Worm (Caenorhabditis elegans) whole organism, L4 larva: ENCODE measurements around the gene morc-1.

ENCODE experiments used
- D1046.2 ChIP-seq: fragments of 200-800 bp; sonication (Bioruptor generic); IDR thresholded peaks from 2 replicates; pipeline ENCODE4 v1.3.6; 2022; ENCODE audit warnings: missing genetic modification characterization, missing compliant biosample characterization
- F10B5.3 ChIP-seq: sonication (generic microtip); optimal IDR thresholded peaks from 2 replicates; lab custom pipeline; 2016; ENCODE audit warnings: mild to moderate bottlenecking, missing genetic modification characterization, missing compliant biosample characterization
- F26F4.8 ChIP-seq: fragments of 200-800 bp; sonication (Bioruptor generic); conservative IDR thresholded peaks from 2 replicates; pipeline ENCODE4 v1.3.6; 2022; ENCODE audit warnings: missing genetic modification characterization, missing compliant biosample characterization
- F37D6.2 ChIP-seq: sonication (generic microtip); optimal IDR thresholded peaks from 2 replicates; lab custom pipeline; 2016; ENCODE audit warnings: mild to moderate bottlenecking, missing genetic modification characterization, missing compliant biosample characterization
- F44E2.7 ChIP-seq: fragments of 200-800 bp; sonication (Bioruptor generic); IDR thresholded peaks from 2 replicates; pipeline ENCODE4 v2.1.2; 2022; ENCODE audit warnings: missing genetic modification characterization, missing compliant biosample characterization
- T26A8.4 ChIP-seq: fragments of 200-800 bp; sonication (Bioruptor generic); IDR thresholded peaks from 2 replicates; pipeline ENCODE4 v1.3.6; 2022; ENCODE audit warnings: missing genetic modification characterization, missing compliant biosample characterization
- Y105C5A.15 ChIP-seq: fragments of 200-800 bp; sonication (Bioruptor generic); IDR thresholded peaks from 2 replicates; pipeline ENCODE4 v1.3.6; 2022; ENCODE audit warnings: missing genetic modification characterization, missing compliant biosample characterization
- Y48G9A.11 ChIP-seq: fragments of 200-800 bp; sonication (Bioruptor generic); IDR thresholded peaks from 2 replicates; pipeline ENCODE4 v1.3.6; 2022; ENCODE audit warnings: missing genetic modification reagents, missing genetic modification characterization, missing compliant biosample characterization
- Y5F2A.4 ChIP-seq: fragments of 200-800 bp; sonication (Bioruptor generic); optimal IDR thresholded peaks from 2 replicates; lab custom pipeline; 2018; ENCODE audit warnings: mild to moderate bottlenecking, missing genetic modification characterization, missing compliant biosample characterization
- ZK546.5 ChIP-seq, 2 experiments: sonication (generic microtip); optimal IDR thresholded peaks; 2 replicates each; lab custom pipeline; 2017; ENCODE audit warnings: missing biosample characterization in 2 of 2, missing genetic modification characterization in 2 of 2
- aha-1 ChIP-seq: fragments of 150-350 bp; peaks from one replicate; lab custom pipeline; 2014; ENCODE audit warnings: missing biosample characterization, missing genetic modification characterization
- aly-2 ChIP-seq: sonication (generic microtip); optimal IDR thresholded peaks from 2 replicates; lab custom pipeline; 2018; ENCODE audit warnings: missing biosample characterization, missing genetic modification characterization
- ama-1 ChIP-seq: fragments of 150-350 bp; optimal IDR thresholded peaks from 2 replicates; lab custom pipeline; 2014; ENCODE audit warnings: inconsistent platforms, mixed read lengths
- attf-4 ChIP-seq: sonication (generic microtip); optimal IDR thresholded peaks from 3 replicates; lab custom pipeline; 2017; ENCODE audit warnings: missing biosample characterization, missing genetic modification characterization
- ceh-20 ChIP-seq: fragments of 200-800 bp; sonication (Bioruptor generic); IDR thresholded peaks from 2 replicates; pipeline ENCODE4 v1.3.6; 2022; ENCODE audit warnings: missing genetic modification reagents, missing genetic modification characterization, missing compliant biosample characterization
- ceh-28 ChIP-seq: fragments of 150-350 bp; optimal IDR thresholded peaks from 2 replicates; lab custom pipeline; 2014; ENCODE audit warnings: missing biosample characterization, missing genetic modification reagents, missing genetic modification characterization
- ceh-32 ChIP-seq: sonication (generic microtip); optimal IDR thresholded peaks from 2 replicates; lab custom pipeline; 2016; ENCODE audit warnings: mild to moderate bottlenecking, missing genetic modification characterization, missing compliant biosample characterization; ENCODE audit not compliant: poor library complexity
- ces-1 ChIP-seq: fragments of 150-350 bp; sonication (generic microtip); optimal IDR thresholded peaks from 4 replicates; lab custom pipeline; 2014; ENCODE audit warnings: missing biosample characterization, missing genetic modification reagents, missing genetic modification characterization
- ctbp-1 ChIP-seq: fragments of 200-800 bp; sonication (Bioruptor generic); IDR thresholded peaks from 2 replicates; pipeline ENCODE4 v1.3.6; 2022; ENCODE audit warnings: missing genetic modification reagents, missing genetic modification characterization, missing compliant biosample characterization
- daf-8 ChIP-seq: fragments of 200-800 bp; sonication (Bioruptor generic); IDR thresholded peaks from 2 replicates; pipeline ENCODE4 v1.3.6; 2022; ENCODE audit warnings: missing genetic modification characterization, missing compliant biosample characterization
- dmd-9 ChIP-seq: fragments of 200-800 bp; sonication (Bioruptor generic); IDR thresholded peaks from 2 replicates; pipeline ENCODE4 v1.3.6; 2022; ENCODE audit warnings: missing genetic modification reagents, missing genetic modification characterization, missing compliant biosample characterization
- dpl-1 ChIP-seq: fragments of 150-350 bp; optimal IDR thresholded peaks from 2 replicates; lab custom pipeline; 2014; ENCODE audit warnings: missing biosample characterization, missing genetic modification reagents, missing genetic modification characterization
- duxl-1 ChIP-seq: sonication (generic microtip); optimal IDR thresholded peaks from 2 replicates; lab custom pipeline; 2016; ENCODE audit warnings: mild to moderate bottlenecking, missing genetic modification characterization, moderate library complexity, missing compliant biosample characterization; ENCODE audit not compliant: poor library complexity
- egl-27 ChIP-seq: sonication (generic microtip); optimal IDR thresholded peaks from 3 replicates; lab custom pipeline; 2017; ENCODE audit warnings: missing biosample characterization, missing genetic modification reagents, missing genetic modification characterization
- fkh-10 ChIP-seq: fragments of 150-350 bp; optimal IDR thresholded peaks from 2 replicates; lab custom pipeline; 2014; ENCODE audit warnings: missing biosample characterization, missing genetic modification reagents, missing genetic modification characterization
- fos-1 ChIP-seq: fragments of 150-350 bp; optimal IDR thresholded peaks from 2 replicates; lab custom pipeline; 2014; ENCODE audit warnings: missing biosample characterization, missing genetic modification characterization
- hif-1 ChIP-seq, 2 experiments: sonication (generic microtip); optimal IDR thresholded peaks; 2 replicates each; lab custom pipeline; 2016 to 2017; ENCODE audit warnings: missing compliant biosample characterization in 2 of 2, missing genetic modification characterization in 2 of 2, missing genetic modification reagents in 2 of 2, missing genotype in 2 of 2, mild to moderate bottlenecking in 1 of 2
- hlh-11 ChIP-seq: fragments of 200-800 bp; sonication (Bioruptor generic); optimal IDR thresholded peaks from 2 replicates; lab custom pipeline; 2018; ENCODE audit warnings: mild to moderate bottlenecking, missing genetic modification characterization, missing compliant biosample characterization
- lim-7 ChIP-seq: fragments of 200-800 bp; sonication (Bioruptor generic); IDR thresholded peaks from 2 replicates; pipeline ENCODE4 v1.3.6; 2022; ENCODE audit warnings: missing genetic modification characterization, missing compliant biosample characterization
- lin-15B ChIP-seq: fragments of 150-350 bp; sonication (generic microtip); optimal IDR thresholded peaks from 3 replicates; lab custom pipeline; 2014; ENCODE audit warnings: missing biosample characterization, missing genetic modification characterization
- lin-39 ChIP-seq: fragments of 150-350 bp; optimal IDR thresholded peaks from 2 replicates; lab custom pipeline; 2014; ENCODE audit warnings: missing biosample characterization, missing genetic modification reagents, missing genetic modification characterization
- mdl-1 ChIP-seq, 2 experiments: fragments of 150-350 bp in 1 of 2; sonication (generic microtip) in 1 of 2; optimal IDR thresholded peaks; 2 replicates each; lab custom pipeline; 2014 to 2017; ENCODE audit warnings: missing biosample characterization in 2 of 2, missing genetic modification characterization in 2 of 2
- mdt-29 ChIP-seq: fragments of 200-800 bp; sonication (Bioruptor generic); IDR thresholded peaks from 2 replicates; pipeline ENCODE4 v1.3.6; 2022; ENCODE audit warnings: missing genetic modification reagents, missing genetic modification characterization, missing compliant biosample characterization
- mep-1 ChIP-seq: fragments of 150-350 bp; sonication (generic microtip); optimal IDR thresholded peaks from 3 replicates; lab custom pipeline; 2014; ENCODE audit warnings: missing biosample characterization, missing genetic modification characterization
- mxl-2 ChIP-seq: fragments of 200-800 bp; sonication (Bioruptor generic); conservative IDR thresholded peaks from 2 replicates; pipeline ENCODE4 v1.3.6; 2022; ENCODE audit warnings: missing genetic modification reagents, missing genetic modification characterization, missing compliant biosample characterization
- mxl-3 ChIP-seq: fragments of 200-800 bp; sonication (Bioruptor generic); optimal IDR thresholded peaks from 2 replicates; lab custom pipeline; 2018; ENCODE audit warnings: mild to moderate bottlenecking, missing genetic modification characterization, missing compliant biosample characterization
- nhr-11 ChIP-seq: fragments of 150-350 bp; optimal IDR thresholded peaks from 2 replicates; lab custom pipeline; 2014; ENCODE audit warnings: missing biosample characterization, missing genetic modification characterization
- nhr-28 ChIP-seq: fragments of 150-350 bp; optimal IDR thresholded peaks from 2 replicates; lab custom pipeline; 2014; ENCODE audit warnings: missing biosample characterization, missing genetic modification characterization
- nhr-77 ChIP-seq: fragments of 150-350 bp; optimal IDR thresholded peaks from 2 replicates; lab custom pipeline; 2014; ENCODE audit warnings: missing biosample characterization, missing genetic modification characterization
- pqm-1 ChIP-seq: sonication (generic microtip); optimal IDR thresholded peaks from 2 replicates; lab custom pipeline; 2017; ENCODE audit warnings: missing biosample characterization, missing genetic modification characterization
- rbr-2 ChIP-seq: sonication (generic microtip); optimal IDR thresholded peaks from 2 replicates; lab custom pipeline; 2016; ENCODE audit warnings: missing genotype, missing genetic modification characterization, missing compliant biosample characterization
- saeg-2 ChIP-seq: fragments of 200-800 bp; sonication (Bioruptor generic); IDR thresholded peaks from 2 replicates; pipeline ENCODE4 v1.3.6; 2022; ENCODE audit warnings: missing genetic modification reagents, missing genetic modification characterization, missing compliant biosample characterization
- sdz-12 ChIP-seq: fragments of 200-800 bp; sonication (Bioruptor generic); optimal IDR thresholded peaks from 2 replicates; lab custom pipeline; 2018; ENCODE audit warnings: mild to moderate bottlenecking, missing genetic modification characterization, missing compliant biosample characterization
- spr-1 ChIP-seq: sonication (generic microtip); optimal IDR thresholded peaks from 2 replicates; lab custom pipeline; 2016; ENCODE audit warnings: mild to moderate bottlenecking, missing genetic modification characterization, missing compliant biosample characterization
- tag-97 ChIP-seq: fragments of 200-800 bp; sonication (Bioruptor generic); IDR thresholded peaks from 2 replicates; pipeline ENCODE4 v1.3.6; 2022; ENCODE audit warnings: missing genetic modification characterization, missing compliant biosample characterization
- unc-39 ChIP-seq: sonication (generic microtip); optimal IDR thresholded peaks from 2 replicates; lab custom pipeline; 2017; ENCODE audit warnings: missing biosample characterization, missing genetic modification characterization
- vab-7 ChIP-seq: fragments of 200-800 bp; sonication (Bioruptor generic); IDR thresholded peaks from 2 replicates; pipeline ENCODE4 v1.3.6; 2022; ENCODE audit warnings: missing genetic modification reagents, missing genetic modification characterization, missing compliant biosample characterization
- zfp-3 ChIP-seq: fragments of 200-800 bp; sonication (Bioruptor generic); conservative IDR thresholded peaks from 2 replicates; pipeline ENCODE4 v1.3.6; 2022; ENCODE audit warnings: missing genetic modification reagents, missing genetic modification characterization, missing compliant biosample characterization
- zip-11 ChIP-seq: fragments of 200-800 bp; sonication (Bioruptor generic); IDR thresholded peaks from 2 replicates; pipeline ENCODE4 v1.3.6; 2022; ENCODE audit warnings: missing genetic modification characterization, missing compliant biosample characterization
- ztf-11 ChIP-seq: fragments of 150-350 bp; optimal IDR thresholded peaks from 2 replicates; lab custom pipeline; 2014; ENCODE audit warnings: missing biosample characterization, missing genetic modification characterization
- ztf-7 ChIP-seq: fragments of 150-350 bp; optimal IDR thresholded peaks from 2 replicates; lab custom pipeline; 2014; ENCODE audit warnings: missing biosample characterization, missing genetic modification characterization

morc-1 gene

DNA sequence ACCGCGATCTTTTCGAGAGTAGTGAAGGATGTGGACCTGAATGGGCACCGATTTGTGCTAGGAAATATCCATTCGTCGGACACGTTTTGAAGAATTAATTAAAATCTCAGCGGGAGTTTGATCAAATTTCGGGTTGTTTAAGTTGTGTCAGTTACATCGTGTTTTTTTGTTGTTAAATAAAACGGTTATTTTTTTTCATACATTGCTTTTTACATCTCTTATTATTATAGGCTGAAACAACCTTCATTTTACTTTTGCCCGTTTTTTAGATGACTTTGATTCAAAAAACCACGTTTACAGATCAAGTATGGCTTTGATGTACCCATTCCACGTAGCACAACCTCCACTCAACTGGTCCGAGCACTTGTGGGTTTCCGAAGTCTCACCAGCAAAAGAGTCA lies 33.6 kb downstream of the morc-1 start, which contains the start of gene emb-1:
Gene emb-1, plus strand, starts transcription at position 301 of the 400 bp plus-strand sequence.
- TF ChIP-seq ztf-7 (tag; lab: Kevin White, UChicago) (no peak), daf-8 (GFP tag; lab: Robert Waterston, UW) (no peak), spr-1 (tag; lab: Kevin White, UChicago) (no peak), fos-1 (tag; lab: Kevin White, UChicago) (no peak)

DNA sequence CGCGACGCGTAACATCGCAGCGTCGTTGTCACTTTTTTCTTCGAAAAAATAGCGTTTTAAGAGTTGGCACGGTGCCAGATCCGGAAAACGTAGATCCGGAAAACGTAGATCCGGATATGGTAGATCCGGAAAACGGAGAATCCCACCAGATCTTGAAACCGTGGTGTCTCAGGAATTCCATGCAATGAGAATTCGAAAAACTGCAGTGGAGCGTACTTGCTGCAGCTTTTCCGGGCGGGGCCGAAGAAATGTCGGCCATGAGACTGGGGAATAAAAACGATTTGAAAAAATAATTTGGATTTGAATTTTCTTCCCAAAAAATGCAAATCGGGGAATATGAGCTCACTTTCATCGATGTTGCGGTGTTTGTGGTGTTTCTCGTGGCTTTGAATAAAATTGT lies 34.2 kb downstream of the morc-1 start, which contains the start of gene K10D2.5:
Gene K10D2.5, plus strand, starts transcription at position 251 of the 400 bp plus-strand sequence.
- TF ChIP-seq pqm-1 (tag; lab: Kevin White, UChicago): peak; percentile 27
- peak in 1 of 2 experiments; percentile 29 for TF ChIP-seq mdl-1 (tag; optimal IDR thresholded peaks at IDR 0.05; lab: Kevin White, UChicago)
- TF ChIP-seq aly-2 (tag; lab: Kevin White, UChicago): no peak
- TF ChIP-seq ceh-32: no peak
- TF ChIP-seq ctbp-1 (GFP tag; lab: Robert Waterston, UW): peak; percentile 73
- no peak for TF ChIP-seq F10B5.3 (tag; lab: Kevin White, UChicago)
- TF ChIP-seq vab-7 (GFP tag; lab: Robert Waterston, UW): peak; percentile 91
- TF ChIP-seq saeg-2 (GFP tag; lab: Robert Waterston, UW): 0 out of 2 replicates have a peak, but pooled peaks have one; percentile 60
- TF ChIP-seq ztf-11 (tag; lab: Kevin White, UChicago): no peak
- no peak for TF ChIP-seq ama-1 (lab: Kevin White, UChicago)
- no peak for TF ChIP-seq unc-39 (tag; lab: Kevin White, UChicago)
- TF ChIP-seq F37D6.2: peak; percentile 86
- peak; percentile 83; the same call in 1 of the 2 replicates for TF ChIP-seq mxl-2
- peak; percentile 92 for TF ChIP-seq mep-1
- TF ChIP-seq dpl-1 (GFP tag; lab: Kevin White, UChicago): peak; percentile 88
- peak; percentile 58; the same call in 1 of the 2 replicates for TF ChIP-seq lim-7 (GFP tag; lab: Robert Waterston, UW)
- peak; percentile 17 for TF ChIP-seq ces-1 (GFP tag; lab: Kevin White, UChicago)
- peak; percentile 80 for TF ChIP-seq T26A8.4 (GFP tag; lab: Robert Waterston, UW)
- TF ChIP-seq egl-27: no peak
- peak; percentile 93 for TF ChIP-seq ceh-20
- no peak for TF ChIP-seq F44E2.7
- TF ChIP-seq aha-1 (tag; lab: Kevin White, UChicago): peak; percentile 85
- no peak for TF ChIP-seq Y5F2A.4 (GFP tag; lab: Kevin White, UChicago)
- no peak for TF ChIP-seq F26F4.8 (GFP tag; lab: Robert Waterston, UW)
- TF ChIP-seq duxl-1 (tag; lab: Kevin White, UChicago): peak; percentile 89
- TF ChIP-seq Y48G9A.11 (GFP tag; lab: Robert Waterston, UW): peak; percentile 93
- TF ChIP-seq ceh-28: no peak
- TF ChIP-seq D1046.2 (GFP tag; lab: Robert Waterston, UW): peak; percentile 95
- peak; percentile 84 for TF ChIP-seq nhr-11 (tag; lab: Kevin White, UChicago)
- peak; percentile 94 for TF ChIP-seq sdz-12 (GFP tag; lab: Kevin White, UChicago)
- TF ChIP-seq fkh-10: peak; percentile 24
- peak in 1 of 2 experiments; percentile 96 for TF ChIP-seq hif-1 (tag; optimal IDR thresholded peaks at IDR 0.05; lab: Kevin White, UChicago)
- TF ChIP-seq lin-15B (tag; lab: Kevin White, UChicago): peak; percentile 90
- peak; percentile 91 for TF ChIP-seq rbr-2 (tag; lab: Kevin White, UChicago)
- TF ChIP-seq mxl-3 (GFP tag; lab: Kevin White, UChicago): peak; percentile 95
- peak; percentile 87 for TF ChIP-seq nhr-77 (tag; lab: Kevin White, UChicago)
- TF ChIP-seq attf-4 (tag; lab: Kevin White, UChicago): no peak
- TF ChIP-seq nhr-28 (tag; lab: Kevin White, UChicago): peak; percentile 72
- TF ChIP-seq ZK546.5 (tag; optimal IDR thresholded peaks at IDR 0.05; lab: Kevin White, UChicago): no peak
- TF ChIP-seq zfp-3: peak; percentile 85
- peak; percentile 97 for TF ChIP-seq dmd-9 (GFP tag; lab: Robert Waterston, UW)
- peak; percentile 85 for TF ChIP-seq mdt-29
- no peak for TF ChIP-seq zip-11 (GFP tag; lab: Robert Waterston, UW)
- TF ChIP-seq Y105C5A.15 (GFP tag; lab: Robert Waterston, UW): peak; percentile 87; the same call in 1 of the 2 replicates
- no peak for TF ChIP-seq lin-39 (tag; lab: Kevin White, UChicago)
- peak; percentile 76 for TF ChIP-seq hlh-11 (tag; lab: Kevin White, UChicago)
- peak; percentile 86; the same call in 1 of the 2 replicates for TF ChIP-seq tag-97 (GFP tag; lab: Robert Waterston, UW)
